Fruit fly (Drosophila melanogaster): Measurements from ENCODE around the gene CG9917.

Gene CG9917

DNA sequence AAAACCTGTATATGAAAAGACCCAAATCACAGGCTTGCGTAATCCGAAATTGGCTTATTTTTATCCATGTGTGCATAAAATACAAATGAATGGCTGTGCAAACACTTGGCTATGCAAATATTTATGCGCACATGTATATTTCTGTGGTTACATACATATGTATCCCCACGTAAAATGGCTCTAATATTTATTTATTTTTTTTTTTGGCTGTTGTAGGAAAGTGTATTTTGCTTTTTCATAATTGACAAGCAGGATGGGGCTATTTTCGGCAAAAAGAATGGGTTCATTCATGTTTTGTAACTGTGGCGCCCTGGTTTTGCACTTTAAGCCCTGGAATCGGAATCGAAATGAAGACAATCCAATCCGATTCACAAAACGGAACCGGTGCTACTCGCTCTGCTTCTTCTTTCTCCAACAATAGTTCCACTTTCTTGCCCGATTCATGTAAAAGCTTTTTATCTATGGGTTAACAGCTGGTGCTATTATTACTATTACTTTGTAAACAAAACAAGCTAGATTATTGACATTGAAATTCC, 12.1 kb upstream of the CG9917 start (continued):
- TF ChIP-seq shn (GFP tag; optimal IDR thresholded peaks at IDR 0.05) (peak; percentile 63), hkb (optimal IDR thresholded peaks at IDR 0.05) (no peak), hkb (GFP tag; IDR thresholded peaks at IDR 0.05) (peak; percentile 88), CG3838 (GFP tag; optimal IDR thresholded peaks at IDR 0.05) (peak; percentile 30), ara (GFP tag; IDR thresholded peaks at IDR 0.05) (peak; percentile 71), pum (GFP tag; optimal IDR thresholded peaks at IDR 0.05) (peak; percentile 58), CG9727 (GFP tag; optimal IDR thresholded peaks at IDR 0.05) (peak; percentile 62), CG17359 (tag; optimal IDR thresholded peaks at IDR 0.05) (peak; percentile 77), hbn (GFP tag; IDR thresholded peaks at IDR 0.05; ENCODE audit: partially characterized antibody) (no peak), Xbp1 (GFP tag; optimal IDR thresholded peaks at IDR 0.05) (peak; percentile 79), Rfx (GFP tag; IDR thresholded peaks at IDR 0.05) (peak; percentile 85), unpg (GFP tag; optimal IDR thresholded peaks at IDR 0.05) (peak; percentile 70), seq (GFP tag; IDR thresholded peaks at IDR 0.05) (peak; percentile 78), CG6683 (GFP tag; optimal IDR thresholded peaks at IDR 0.05) (no peak), stwl (tag; optimal IDR thresholded peaks at IDR 0.05) (no peak), Pdp1 (GFP tag; optimal IDR thresholded peaks at IDR 0.05) (peak; percentile 76 to 84), CG14860 (GFP tag; IDR thresholded peaks at IDR 0.05; ENCODE audit: partially characterized antibody) (no peak), CG9876 (GFP tag; optimal IDR thresholded peaks at IDR 0.05) (peak; percentile 23), CG11085 (GFP tag; IDR thresholded peaks at IDR 0.05) (peak; percentile 55), Dp (GFP tag; optimal IDR thresholded peaks at IDR 0.05) (no peak), CG17361 (GFP tag; IDR thresholded peaks at IDR 0.05) (peak; percentile 66), mirr (GFP tag; optimal IDR thresholded peaks at IDR 0.05) (no peak), sr (GFP tag; IDR thresholded peaks at IDR 0.05) (no peak; the same call in 2 of the 3 replicates), CG1529 (GFP tag; optimal IDR thresholded peaks at IDR 0.05) (peak; percentile 31), CG10543 (GFP tag; optimal IDR thresholded peaks at IDR 0.05) (peak; percentile 79), tx (GFP tag; optimal IDR thresholded peaks at IDR 0.05) (no peak), CG10274 (GFP tag; optimal IDR thresholded peaks at IDR 0.05) (peak; percentile 43), esg (GFP tag; conservative IDR thresholded peaks at IDR 0.05) (peak; percentile 71), YL-1 (GFP tag; optimal IDR thresholded peaks at IDR 0.05) (no peak), luna (GFP tag; optimal IDR thresholded peaks at IDR 0.05) (peak; percentile 30), wek (GFP tag; optimal IDR thresholded peaks at IDR 0.05) (peak; percentile 40), gcm (GFP tag; optimal IDR thresholded peaks at IDR 0.05) (peak; percentile 24), lmd (GFP tag; IDR thresholded peaks at IDR 0.05) (peak; percentile 72), Dll (GFP tag; IDR thresholded peaks at IDR 0.05; ENCODE audit: partially characterized antibody) (0 out of 4 replicates have a peak, but pooled peaks have one; percentile 22), CG12769 (tag; optimal IDR thresholded peaks at IDR 0.05) (peak; percentile 51), Sry-δ (GFP tag; optimal IDR thresholded peaks at IDR 0.05) (peak; percentile 44), Asciz (GFP tag; optimal IDR thresholded peaks at IDR 0.05) (peak; percentile 32), CG33213 (GFP tag; optimal IDR thresholded peaks at IDR 0.05) (peak; percentile 62), knrl (GFP tag; IDR thresholded peaks at IDR 0.05; ENCODE audit: partially characterized antibody) (0 out of 3 replicates have a peak, but pooled peaks have one; percentile 35), CG17186 (GFP tag; optimal IDR thresholded peaks at IDR 0.05) (no peak), CG1832 (GFP tag; optimal IDR thresholded peaks at IDR 0.05) (no peak), CHES-1-like (GFP tag; optimal IDR thresholded peaks at IDR 0.05) (peak; percentile 73), CG18011 (GFP tag; optimal IDR thresholded peaks at IDR 0.05) (peak; percentile 63), lola (GFP tag; optimal IDR thresholded peaks at IDR 0.05) (peak in 1 of 3 experiments; percentile 4), CG11695 (GFP tag; IDR thresholded peaks at IDR 0.05) (peak; percentile 76; the same call in 2 of the 3 replicates), gem (tag; optimal IDR thresholded peaks at IDR 0.05) (peak; percentile 71), emc (GFP tag; optimal IDR thresholded peaks at IDR 0.05) (no peak), ssp (GFP tag; IDR thresholded peaks at IDR 0.05) (peak; percentile 52), ken (GFP tag; IDR thresholded peaks at IDR 0.05) (peak; percentile 57; the same call in 1 of the 3 replicates)
